Worm (Caenorhabditis elegans) whole organism, late embryonic: ENCODE results near the gene M28.8.
A peak's percentile ranks its signal among the peaks of the same experiment; 100 is the strongest.

Experiments used
- C08G9.2 ChIP-seq: sonication (generic microtip); optimal IDR thresholded peaks from 2 replicates; lab custom pipeline; 2016; ENCODE audit warnings: mild to moderate bottlenecking, missing genetic modification characterization, moderate library complexity, missing compliant biosample characterization
- C38D4.7 ChIP-seq: fragments of 200-800 bp; sonication (Bioruptor generic); optimal IDR thresholded peaks from 2 replicates; lab custom pipeline; 2018; ENCODE audit warnings: mild to moderate bottlenecking, missing genetic modification characterization, moderate library complexity, missing compliant biosample characterization
- F13H6.1 ChIP-seq: sonication (generic microtip); optimal IDR thresholded peaks from 2 replicates; lab custom pipeline; 2016; ENCODE audit warnings: missing genetic modification characterization, missing compliant biosample characterization
- T23F11.4 ChIP-seq: fragments of 200-800 bp; sonication (Bioruptor generic); optimal IDR thresholded peaks from 2 replicates; lab custom pipeline; 2018; ENCODE audit warnings: mild to moderate bottlenecking, missing genetic modification characterization, missing compliant biosample characterization
- Y22D7AL.16 ChIP-seq: sonication (generic microtip); optimal IDR thresholded peaks from 2 replicates; lab custom pipeline; 2016; ENCODE audit warnings: missing genetic modification characterization, missing compliant biosample characterization
- ahr-1 ChIP-seq: sonication (generic microtip); optimal IDR thresholded peaks from 2 replicates; lab custom pipeline; 2016; ENCODE audit warnings: missing genetic modification characterization, missing compliant biosample characterization
- ama-1 ChIP-seq: fragments of 150-350 bp; optimal IDR thresholded peaks from 2 replicates; lab custom pipeline; 2014
- ceh-18 ChIP-seq: sonication (generic microtip); optimal IDR thresholded peaks from 2 replicates; lab custom pipeline; 2016; ENCODE audit warnings: missing genetic modification characterization, missing compliant biosample characterization
- ceh-19 ChIP-seq: fragments of 200-800 bp; sonication (Bioruptor generic); optimal IDR thresholded peaks from 2 replicates; lab custom pipeline; 2018; ENCODE audit warnings: mild to moderate bottlenecking, missing genetic modification characterization, missing compliant biosample characterization
- ceh-2 ChIP-seq: sonication (generic microtip); optimal IDR thresholded peaks from 2 replicates; lab custom pipeline; 2016; ENCODE audit warnings: missing genotype, missing genetic modification characterization, missing compliant biosample characterization
- ceh-31 ChIP-seq: sonication (generic microtip); optimal IDR thresholded peaks from 2 replicates; lab custom pipeline; 2016; ENCODE audit warnings: missing genetic modification characterization, missing compliant biosample characterization
- ceh-34 ChIP-seq: sonication (generic microtip); optimal IDR thresholded peaks from 2 replicates; lab custom pipeline; 2016; ENCODE audit warnings: mild to moderate bottlenecking, missing genetic modification characterization, missing compliant biosample characterization
- che-1 ChIP-seq: sonication (generic microtip); optimal IDR thresholded peaks from 2 replicates; lab custom pipeline; 2016; ENCODE audit warnings: mild to moderate bottlenecking, missing genetic modification characterization, missing compliant biosample characterization
- elt-2 ChIP-seq: sonication (generic microtip); optimal IDR thresholded peaks from 2 replicates; lab custom pipeline; 2016; ENCODE audit warnings: missing genetic modification reagents, missing genetic modification characterization, missing compliant biosample characterization
- elt-4 ChIP-seq: sonication (generic microtip); optimal IDR thresholded peaks from 2 replicates; lab custom pipeline; 2016; ENCODE audit warnings: missing genetic modification characterization, missing compliant biosample characterization
- eyg-1 ChIP-seq: sonication (generic microtip); optimal IDR thresholded peaks from 2 replicates; lab custom pipeline; 2016; ENCODE audit warnings: missing genotype, missing genetic modification characterization, missing compliant biosample characterization
- fax-1 ChIP-seq: sonication (generic microtip); optimal IDR thresholded peaks from 2 replicates; lab custom pipeline; 2016; ENCODE audit warnings: missing genotype, missing genetic modification characterization, missing compliant biosample characterization
- fkh-10 ChIP-seq: fragments of 150-350 bp; optimal IDR thresholded peaks from 2 replicates; lab custom pipeline; 2014; ENCODE audit warnings: missing biosample characterization, missing genetic modification reagents, missing genetic modification characterization
- fkh-6 ChIP-seq: sonication (generic microtip); optimal IDR thresholded peaks from 2 replicates; lab custom pipeline; 2016; ENCODE audit warnings: missing genetic modification characterization, missing compliant biosample characterization
- hlh-13 ChIP-seq: fragments of 200-800 bp; sonication (Bioruptor generic); optimal IDR thresholded peaks from 2 replicates; lab custom pipeline; 2018; ENCODE audit warnings: mild to moderate bottlenecking, missing genetic modification characterization, missing compliant biosample characterization
- hlh-6 ChIP-seq: sonication (generic microtip); optimal IDR thresholded peaks from 2 replicates; lab custom pipeline; 2016; ENCODE audit warnings: missing genotype, missing genetic modification characterization, missing compliant biosample characterization
- hlh-8 ChIP-seq: sonication (generic microtip); optimal IDR thresholded peaks from 2 replicates; lab custom pipeline; 2016; ENCODE audit warnings: missing genotype, missing genetic modification characterization, missing compliant biosample characterization
- mec-3 ChIP-seq: sonication (generic microtip); optimal IDR thresholded peaks from 2 replicates; lab custom pipeline; 2016; ENCODE audit warnings: borderline replicate concordance, missing genetic modification characterization, missing compliant biosample characterization
- nfya-1 ChIP-seq: sonication (generic microtip); optimal IDR thresholded peaks from 2 replicates; lab custom pipeline; 2017; ENCODE audit warnings: missing genetic modification characterization, mild to moderate bottlenecking, missing compliant biosample characterization, antibody characterized with exemption, moderate library complexity
- nhr-11 ChIP-seq: fragments of 150-350 bp; optimal IDR thresholded peaks from 2 replicates; lab custom pipeline; 2014; ENCODE audit warnings: missing biosample characterization, missing genetic modification characterization
- npax-4 ChIP-seq: sonication (generic microtip); optimal IDR thresholded peaks from 2 replicates; lab custom pipeline; 2016; ENCODE audit warnings: missing genetic modification characterization, missing compliant biosample characterization
- odd-2 ChIP-seq: sonication (generic microtip); optimal IDR thresholded peaks from 2 replicates; lab custom pipeline; 2017; ENCODE audit warnings: antibody characterized with exemption, mild to moderate bottlenecking, missing genetic modification characterization, missing compliant biosample characterization
- pax-1 ChIP-seq: fragments of 150-350 bp; optimal IDR thresholded peaks from 2 replicates; lab custom pipeline; 2014; ENCODE audit warnings: missing biosample characterization, missing genetic modification characterization
- pha-2 ChIP-seq: sonication (generic microtip); optimal IDR thresholded peaks from 2 replicates; lab custom pipeline; 2017; ENCODE audit warnings: mild to moderate bottlenecking, missing genetic modification characterization, missing compliant biosample characterization
- pha-4 ChIP-seq: fragments of 150-350 bp; optimal IDR thresholded peaks from 2 replicates; lab custom pipeline; 2018; ENCODE audit warnings: missing biosample characterization, missing genetic modification reagents, missing genetic modification characterization
- pqm-1 ChIP-seq: sonication (generic microtip); optimal IDR thresholded peaks from 2 replicates; lab custom pipeline; 2016; ENCODE audit warnings: missing genetic modification characterization, missing compliant biosample characterization
- pros-1 ChIP-seq: fragments of 150-350 bp; optimal IDR thresholded peaks from 2 replicates; lab custom pipeline; 2014; ENCODE audit warnings: missing biosample characterization, missing genetic modification reagents, missing genetic modification characterization
- ref-2 ChIP-seq: sonication (generic microtip); optimal IDR thresholded peaks from 2 replicates; lab custom pipeline; 2016; ENCODE audit warnings: missing genetic modification characterization, missing compliant biosample characterization
- rnt-1 ChIP-seq: sonication (generic microtip); optimal IDR thresholded peaks from 2 replicates; lab custom pipeline; 2016; ENCODE audit warnings: missing genetic modification characterization, missing compliant biosample characterization
- sdc-2 ChIP-seq: sonication (generic microtip); optimal IDR thresholded peaks from 2 replicates; lab custom pipeline; 2016; ENCODE audit warnings: missing genotype, missing genetic modification characterization, missing compliant biosample characterization
- syd-9 ChIP-seq: sonication (generic microtip); optimal IDR thresholded peaks from 2 replicates; lab custom pipeline; 2016; ENCODE audit warnings: mild to moderate bottlenecking, missing genetic modification characterization, moderate library complexity, missing compliant biosample characterization
- tbx-7 ChIP-seq: sonication (generic microtip); optimal IDR thresholded peaks from 2 replicates; lab custom pipeline; 2016; ENCODE audit warnings: missing genotype, missing genetic modification characterization, missing compliant biosample characterization
- unc-3 ChIP-seq, 2 experiments: fragments of 200-800 bp in 1 of 2; sonication (Bioruptor generic) in 1 of 2; sonication (generic microtip) in 1 of 2; conservative IDR thresholded peaks in 1 of 2; optimal IDR thresholded peaks in 1 of 2; 2 replicates each; pipeline versions ENCODE4 v1.3.6 to Lab custom; 2016 to 2022; ENCODE audit warnings: missing compliant biosample characterization in 2 of 2, missing genetic modification characterization in 2 of 2, missing genetic modification reagents in 1 of 2
- unc-42 ChIP-seq: sonication (generic microtip); optimal IDR thresholded peaks from 2 replicates; lab custom pipeline; 2016; ENCODE audit warnings: missing genotype, missing genetic modification characterization, missing compliant biosample characterization
- ztf-16 ChIP-seq: sonication (generic microtip); optimal IDR thresholded peaks from 2 replicates; lab custom pipeline; 2017; ENCODE audit warnings: missing genetic modification characterization, missing compliant biosample characterization

M28.8 gene

ce11 chrII:10592452-10592851, 35.6 kb upstream of the M28.8 start, which contains the start of gene crn-5:
Gene crn-5, plus strand, starts transcription at chrII:10592752.
- TF ChIP-seq pha-4 (tag; lab: Kevin White, UChicago) (no peak), ahr-1 (tag; lab: Kevin White, UChicago) (no peak), ceh-31 (no peak), npax-4 (tag; lab: Kevin White, UChicago) (no peak), hlh-13 (no peak), odd-2 (tag; lab: Kevin White, UChicago) (no peak), pros-1 (tag; lab: Kevin White, UChicago) (no peak), ref-2 (tag; lab: Kevin White, UChicago) (no peak), pax-1 (tag; lab: Kevin White, UChicago) (no peak), syd-9 (tag; lab: Kevin White, UChicago) (no peak), eyg-1 (no peak), nhr-11 (tag; lab: Kevin White, UChicago) (no peak)
- TF ChIP-seq, all 69 proteins: peak for 0

ce11 chrII:10594312-10594711, 33.8 kb upstream of the M28.8 start:
- TF ChIP-seq nfya-1 (tag; lab: Kevin White, UChicago) = no peak
- no peak for TF ChIP-seq ceh-34
- TF ChIP-seq odd-2 (tag; lab: Kevin White, UChicago) = no peak
- no peak for TF ChIP-seq fkh-6 (tag; lab: Kevin White, UChicago)
- TF ChIP-seq T23F11.4 (GFP tag; lab: Kevin White, UChicago) = no peak
- TF ChIP-seq C08G9.2 (tag; lab: Kevin White, UChicago) = no peak
- no peak for TF ChIP-seq che-1 (tag; lab: Kevin White, UChicago)
- no peak for TF ChIP-seq hlh-13
- no peak for TF ChIP-seq Y22D7AL.16 (tag; lab: Kevin White, UChicago)
- TF ChIP-seq fax-1 (tag; lab: Kevin White, UChicago) = no peak
- no peak for TF ChIP-seq tbx-7 (tag; lab: Kevin White, UChicago)
- TF ChIP-seq ama-1 (lab: Kevin White, UChicago) = no peak
- TF ChIP-seq F13H6.1 (tag; lab: Kevin White, UChicago) = no peak
- no peak for TF ChIP-seq ceh-19 (GFP tag; lab: Kevin White, UChicago)

- TF ChIP-seq ceh-2 (tag; lab: Kevin White, UChicago) (no peak), pha-2 (tag; lab: Kevin White, UChicago) (no peak), elt-2 (tag; lab: Kevin White, UChicago) (peak; percentile 94), pros-1 (tag; lab: Kevin White, UChicago) (no peak), pqm-1 (tag; lab: Kevin White, UChicago) (no peak)
These were observed 33.3 kb upstream of the M28.8 start, which contains the start of gene C14A4.6 for ce11 chrII:10594758-10595157. Gene C14A4.6, minus strand, starts transcription at chrII:10594776.

ce11 chrII:10596462-10596861, 31.6 kb upstream of the M28.8 start, which contains the start of gene C14A4.7:
Gene C14A4.7, minus strand, starts transcription at chrII:10596562.
- TF ChIP-seq tbx-7 (tag; lab: Kevin White, UChicago) (no peak), hlh-6 (no peak), odd-2 (tag; lab: Kevin White, UChicago) (no peak), nfya-1 (tag; lab: Kevin White, UChicago) (no peak), unc-3 (GFP tag; conservative IDR thresholded peaks at IDR 0.05; lab: Robert Waterston, UW) (no peak), unc-3 (tag; optimal IDR thresholded peaks at IDR 0.05; lab: Kevin White, UChicago) (no peak), sdc-2 (no peak), unc-42 (tag; lab: Kevin White, UChicago) (no peak), ceh-31 (no peak), ceh-19 (GFP tag; lab: Kevin White, UChicago) (no peak), C38D4.7 (GFP tag; lab: Kevin White, UChicago) (no peak)

DNA sequence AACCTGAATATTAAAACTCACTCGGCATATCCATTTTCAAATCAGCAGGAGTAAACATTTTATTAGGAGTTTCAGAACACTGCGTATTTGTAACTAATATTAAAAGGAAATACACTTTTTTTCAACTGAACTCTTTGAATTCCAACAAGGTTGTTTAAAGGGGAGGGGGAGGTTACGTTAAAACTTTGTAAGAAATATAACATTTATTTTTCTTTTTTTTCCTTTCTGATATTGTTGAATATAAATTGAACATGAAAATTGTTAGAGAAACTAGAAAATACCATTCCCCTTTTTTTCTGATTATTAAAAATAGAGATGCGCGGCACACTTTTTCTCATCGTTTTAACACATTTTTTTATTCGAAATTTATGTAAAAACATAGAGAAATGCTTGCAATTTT, 30.0 kb upstream of the M28.8 start, which contains the start of gene C14A4.8:
Gene C14A4.8 (minus strand): TSS at position 101 of the 400 bp plus-strand sequence.
- no peak for TF ChIP-seq unc-3 (GFP tag; conservative IDR thresholded peaks at IDR 0.05; lab: Robert Waterston, UW)
- TF ChIP-seq unc-3 (tag; optimal IDR thresholded peaks at IDR 0.05; lab: Kevin White, UChicago) = no peak
- TF ChIP-seq elt-4 = no peak
- no peak for TF ChIP-seq mec-3 (tag; lab: Kevin White, UChicago)
- no peak for TF ChIP-seq C08G9.2 (tag; lab: Kevin White, UChicago)
- TF ChIP-seq nfya-1 (tag; lab: Kevin White, UChicago) = no peak
- TF ChIP-seq rnt-1 = no peak
- no peak for TF ChIP-seq hlh-8 (tag; lab: Kevin White, UChicago)
- TF ChIP-seq ceh-18 (tag; lab: Kevin White, UChicago) = no peak
- no peak for TF ChIP-seq fkh-10 (GFP tag; lab: Kevin White, UChicago)
- TF ChIP-seq pha-4 (tag; lab: Kevin White, UChicago) = no peak
- no peak for TF ChIP-seq ztf-16 (tag; lab: Kevin White, UChicago)
- no peak for TF ChIP-seq tbx-7 (tag; lab: Kevin White, UChicago)
- no peak for TF ChIP-seq pros-1 (tag; lab: Kevin White, UChicago)
- no peak for TF ChIP-seq pax-1 (tag; lab: Kevin White, UChicago)
- TF ChIP-seq, all 69 proteins: peak for 0
